Fruit fly (Drosophila melanogaster): ENCODE results near the gene Mkrn1.
A peak's percentile ranks its signal among the peaks of the same experiment; 100 is the strongest.

The Mkrn1 gene

DNA sequence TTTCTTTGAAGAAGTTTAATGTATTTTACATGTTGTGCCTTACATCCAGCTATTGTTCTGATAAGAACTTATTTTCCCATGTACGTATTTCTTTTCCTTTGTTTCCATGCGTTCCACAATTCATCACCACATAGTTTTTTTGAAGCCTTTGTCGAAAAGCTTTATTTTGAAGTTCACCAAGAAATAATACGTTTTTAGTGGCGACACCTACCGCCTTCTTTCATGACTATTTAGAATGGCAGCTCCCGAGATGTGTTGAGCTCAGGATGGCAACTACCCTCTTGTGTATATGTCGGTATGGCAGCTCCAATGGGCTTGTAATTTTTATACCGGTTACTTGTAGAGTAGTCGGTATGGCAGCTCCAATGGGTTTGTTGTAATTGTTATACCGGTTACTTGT, 49.7 kb downstream of the Mkrn1 start (continued):
- TF ChIP-seq fd102C (GFP tag; optimal IDR thresholded peaks at IDR 0.05) (no peak), dmrt11E (tag; optimal IDR thresholded peaks at IDR 0.05) (no peak), HLH54F (GFP tag; optimal IDR thresholded peaks at IDR 0.05) (no peak), al (GFP tag; IDR thresholded peaks at IDR 0.05) (no peak), Med (GFP tag) (peak; percentile 92), CG7963 (GFP tag; IDR thresholded peaks at IDR 0.05; ENCODE audit: partially characterized antibody) (no peak), Dp (GFP tag; optimal IDR thresholded peaks at IDR 0.05) (peak; percentile 46), CG13624 (GFP tag; optimal IDR thresholded peaks at IDR 0.05) (peak; percentile 53), chif (GFP tag; optimal IDR thresholded peaks at IDR 0.05) (peak in 1 of 2 experiments; percentile 40), CTCF (GFP tag; optimal IDR thresholded peaks at IDR 0.05) (peak; percentile 96), slou (GFP tag; optimal IDR thresholded peaks at IDR 0.05) (no peak), CG9797 (GFP tag; optimal IDR thresholded peaks at IDR 0.05) (peak; percentile 29), CG8359 (GFP tag; optimal IDR thresholded peaks at IDR 0.05; ENCODE audit: borderline replicate concordance) (no peak), CG10959 (GFP tag; IDR thresholded peaks at IDR 0.05) (no peak), Camta (GFP tag; optimal IDR thresholded peaks at IDR 0.05) (no peak), ERR (GFP tag; optimal IDR thresholded peaks at IDR 0.05) (peak; percentile 36), oc (tag; optimal IDR thresholded peaks at IDR 0.05) (no peak), pzg (GFP tag; optimal IDR thresholded peaks at IDR 0.05) (peak; percentile 68), gro (GFP tag; optimal IDR thresholded peaks at IDR 0.05) (peak; percentile 29), h (optimal IDR thresholded peaks at IDR 0.05) (no peak), CG7786 (GFP tag; optimal IDR thresholded peaks at IDR 0.05) (peak; percentile 10), unpg (GFP tag; optimal IDR thresholded peaks at IDR 0.05) (no peak), Bgb (GFP tag; IDR thresholded peaks at IDR 0.05; ENCODE audit: partially characterized antibody) (peak; percentile 52; the same call in 1 of the 2 replicates), CG3838 (GFP tag; optimal IDR thresholded peaks at IDR 0.05) (no peak), tin (GFP tag; optimal IDR thresholded peaks at IDR 0.05) (peak; percentile 31), Neu2 (GFP tag; optimal IDR thresholded peaks at IDR 0.05; ENCODE audit: borderline replicate concordance) (no peak), vfl (GFP tag; optimal IDR thresholded peaks at IDR 0.05) (peak; percentile 9), Dip2 (GFP tag; IDR thresholded peaks at IDR 0.05) (no peak), CG13424 (tag; optimal IDR thresholded peaks at IDR 0.05) (peak; percentile 38), CG3065 (GFP tag; optimal IDR thresholded peaks at IDR 0.05) (no peak), CG12104 (GFP tag; optimal IDR thresholded peaks at IDR 0.05) (no peak), Xbp1 (GFP tag; optimal IDR thresholded peaks at IDR 0.05) (peak; percentile 27), sob (GFP tag; IDR thresholded peaks at IDR 0.05) (no peak), lbe (GFP tag; optimal IDR thresholded peaks at IDR 0.05) (no peak), danr (GFP tag; IDR thresholded peaks at IDR 0.05) (no peak), jumu (GFP tag; optimal IDR thresholded peaks at IDR 0.05) (peak; percentile 38), gem (tag; optimal IDR thresholded peaks at IDR 0.05) (peak; percentile 36), CG18262 (tag; optimal IDR thresholded peaks at IDR 0.05) (no peak), ewg (GFP tag; optimal IDR thresholded peaks at IDR 0.05) (no peak), CG31388 (GFP tag; optimal IDR thresholded peaks at IDR 0.05) (no peak), TFAM (GFP tag; optimal IDR thresholded peaks at IDR 0.05) (no peak), CG7839 (tag; optimal IDR thresholded peaks at IDR 0.05) (no peak), CG18619 (GFP tag; optimal IDR thresholded peaks at IDR 0.05) (no peak), sr (GFP tag; IDR thresholded peaks at IDR 0.05) (no peak), CG12659 (GFP tag; optimal IDR thresholded peaks at IDR 0.05) (peak; percentile 58), Rx (GFP tag; IDR thresholded peaks at IDR 0.05) (no peak), Dll (GFP tag; IDR thresholded peaks at IDR 0.05; ENCODE audit: partially characterized antibody) (no peak), sisA (GFP tag; IDR thresholded peaks at IDR 0.05) (no peak), tx (GFP tag; optimal IDR thresholded peaks at IDR 0.05) (no peak), CG4328 (GFP tag; optimal IDR thresholded peaks at IDR 0.05) (no peak), Adf1 (GFP tag; IDR thresholded peaks at IDR 0.05) (0 out of 2 replicates have a peak, but pooled peaks have one; percentile 8), NC2α (GFP tag; optimal IDR thresholded peaks at IDR 0.05) (no peak)

All from whole organism, embryonic.